Worm (Caenorhabditis elegans) whole organism, L1 larva: ENCODE results near the gene col-167.

Experiments used
- aha-1 ChIP-seq: fragments of 150-350 bp; optimal IDR thresholded peaks from 2 replicates; lab custom pipeline; 2014; ENCODE audit warnings: missing biosample characterization, missing genetic modification characterization
- ama-1 ChIP-seq: fragments of 150-350 bp; optimal IDR thresholded peaks from 2 replicates; lab custom pipeline; 2014
- ceh-63 ChIP-seq: fragments of 200-800 bp; sonication (Bioruptor generic); optimal IDR thresholded peaks from 2 replicates; lab custom pipeline; 2018; ENCODE audit warnings: mild to moderate bottlenecking, missing genetic modification characterization, missing compliant biosample characterization
- jun-1 ChIP-seq: fragments of 150-350 bp; optimal IDR thresholded peaks from 2 replicates; lab custom pipeline; 2014; ENCODE audit warnings: missing biosample characterization, missing genetic modification reagents, missing genetic modification characterization
- lin-15B ChIP-seq: fragments of 150-350 bp; sonication (generic microtip); optimal IDR thresholded peaks from 3 replicates; lab custom pipeline; 2014; ENCODE audit warnings: missing biosample characterization, missing genetic modification characterization
- lin-39 ChIP-seq: fragments of 150-350 bp; optimal IDR thresholded peaks from 2 replicates; lab custom pipeline; 2014; ENCODE audit warnings: missing biosample characterization, missing genetic modification reagents, missing genetic modification characterization
- mdl-1 ChIP-seq, 2 experiments: fragments of 150-350 bp; optimal IDR thresholded peaks; 2 replicates each; lab custom pipeline; 2014 to 2017; ENCODE audit warnings: missing biosample characterization in 2 of 2, missing genetic modification characterization in 2 of 2, inconsistent platforms in 1 of 2
- nhr-237 ChIP-seq: fragments of 150-350 bp; optimal IDR thresholded peaks from 2 replicates; lab custom pipeline; 2014; ENCODE audit warnings: missing biosample characterization, missing genetic modification characterization
- nhr-71 ChIP-seq: sonication (generic microtip); optimal IDR thresholded peaks from 2 replicates; lab custom pipeline; 2016; ENCODE audit warnings: mild to moderate bottlenecking, missing genetic modification characterization, moderate library complexity, missing compliant biosample characterization
- pqm-1 ChIP-seq: sonication (generic microtip); optimal IDR thresholded peaks from 3 replicates; lab custom pipeline; 2017; ENCODE audit warnings: missing biosample characterization, missing genetic modification characterization
- snpc-4 ChIP-seq: fragments of 150-350 bp; optimal IDR thresholded peaks from 2 replicates; lab custom pipeline; 2014; ENCODE audit warnings: missing biosample characterization, missing genetic modification characterization
- sptf-1 ChIP-seq: fragments of 150-350 bp; optimal IDR thresholded peaks from 2 replicates; lab custom pipeline; 2014; ENCODE audit warnings: missing biosample characterization, missing genetic modification characterization
- zag-1 ChIP-seq: fragments of 150-350 bp; optimal IDR thresholded peaks from 2 replicates; lab custom pipeline; 2014; ENCODE audit warnings: missing biosample characterization, missing genetic modification characterization

- TF ChIP-seq aha-1 (no peak), ama-1 (lab: Kevin White, UChicago) (no peak), zag-1 (tag; lab: Kevin White, UChicago) (no peak), nhr-237 (tag; lab: Kevin White, UChicago) (no peak), lin-39 (tag; lab: Kevin White, UChicago) (no peak), ceh-63 (GFP tag; lab: Kevin White, UChicago) (no peak), pqm-1 (no peak), lin-15B (tag; lab: Kevin White, UChicago) (no peak), nhr-71 (tag; lab: Kevin White, UChicago) (no peak), mdl-1 (tag; optimal IDR thresholded peaks at IDR 0.05; lab: Kevin White, UChicago) (no peak), sptf-1 (tag; lab: Kevin White, UChicago) (no peak), snpc-4 (tag; lab: Kevin White, UChicago) (no peak), jun-1 (no peak)
Measured at ce11 chrX:6319546-6319945, 3.7 kb upstream of the col-167 start, which contains the start of gene chtb-3.
